Worm (Caenorhabditis elegans): Measurements from ENCODE around the gene fbxa-31.

fbxa-31 gene

ce11 chrIII:1226256-1226655 lies 45.0 kb downstream of the fbxa-31 start:
- TF ChIP-seq mab-5 (tag; optimal IDR thresholded peaks at IDR 0.05) = no peak
- TF ChIP-seq lsy-2 (tag; optimal IDR thresholded peaks at IDR 0.05) = peak; percentile 20
- TF ChIP-seq unc-120 (tag; optimal IDR thresholded peaks at IDR 0.05; ENCODE audit: poor library complexity, severe bottlenecking) = no peak
- TF ChIP-seq sptf-1 (tag; optimal IDR thresholded peaks at IDR 0.05) = peak; percentile 16
- no peak for TF ChIP-seq mep-1 (tag; optimal IDR thresholded peaks at IDR 0.05)
- TF ChIP-seq pha-4 (tag; optimal IDR thresholded peaks at IDR 0.05) = peak; percentile 98

- TF ChIP-seq nhr-237 (tag; optimal IDR thresholded peaks at IDR 0.05) = no peak
- no peak for TF ChIP-seq elt-3 (tag; optimal IDR thresholded peaks at IDR 0.05)
- TF ChIP-seq bed-3 (GFP tag; optimal IDR thresholded peaks at IDR 0.05) = no peak
- no peak for TF ChIP-seq nhr-2 (tag; optimal IDR thresholded peaks at IDR 0.05)
- TF ChIP-seq mep-1 (tag; optimal IDR thresholded peaks at IDR 0.05) = no peak
- TF ChIP-seq lin-32 (GFP tag; optimal IDR thresholded peaks at IDR 0.05) = no peak
- TF ChIP-seq M03D4.4 (tag; optimal IDR thresholded peaks at IDR 0.05) = no peak
- TF ChIP-seq drap-1 (GFP tag; optimal IDR thresholded peaks at IDR 0.05) = no peak
- TF ChIP-seq unc-120 (tag; optimal IDR thresholded peaks at IDR 0.05; ENCODE audit: poor library complexity, severe bottlenecking) = peak; percentile 24
- TF ChIP-seq ces-1 (GFP tag; optimal IDR thresholded peaks at IDR 0.05) = peak; percentile 84
Measured at ce11 chrIII:1225595-1225994, 45.6 kb downstream of the fbxa-31 start.

- TF ChIP-seq blmp-1 (tag; optimal IDR thresholded peaks at IDR 0.05) (no peak), drap-1 (GFP tag; optimal IDR thresholded peaks at IDR 0.05) (no peak), ces-1 (GFP tag; optimal IDR thresholded peaks at IDR 0.05) (no peak), elt-1 (tag; optimal IDR thresholded peaks at IDR 0.05; ENCODE audit: borderline replicate concordance, insufficient read depth) (no peak), lin-32 (GFP tag; optimal IDR thresholded peaks at IDR 0.05) (no peak), hlh-1 (tag; optimal IDR thresholded peaks at IDR 0.05) (no peak)
Measured at ce11 chrIII:1225116-1225515, 46.1 kb downstream of the fbxa-31 start.

ce11 chrIII:1223319-1224093 lies 47.7 kb downstream of the fbxa-31 start:
- TF ChIP-seq nhr-237 (tag; optimal IDR thresholded peaks at IDR 0.05) (peak; percentile 4), hlh-1 (tag; optimal IDR thresholded peaks at IDR 0.05) (peak; percentile 55), lin-13 (tag; optimal IDR thresholded peaks at IDR 0.05) (peak; percentile 0), unc-120 (tag; optimal IDR thresholded peaks at IDR 0.05; ENCODE audit: poor library complexity, severe bottlenecking) (peak; percentile 26), ham-2 (GFP tag; optimal IDR thresholded peaks at IDR 0.05) (no peak)

ce11 chrIII:1221995-1222394 lies 49.2 kb downstream of the fbxa-31 start:
- TF ChIP-seq nhr-28 (tag; optimal IDR thresholded peaks at IDR 0.05) = no peak
- TF ChIP-seq elt-1 (tag; optimal IDR thresholded peaks at IDR 0.05; ENCODE audit: borderline replicate concordance, insufficient read depth) = no peak
- no peak for TF ChIP-seq ceh-83 (GFP tag; optimal IDR thresholded peaks at IDR 0.05)
- TF ChIP-seq sptf-1 (tag; optimal IDR thresholded peaks at IDR 0.05) = no peak
- TF ChIP-seq sem-2 (GFP tag; optimal IDR thresholded peaks at IDR 0.05) = no peak
- no peak for TF ChIP-seq nhr-12 (tag; optimal IDR thresholded peaks at IDR 0.05)
- no peak for TF ChIP-seq mep-1 (tag; optimal IDR thresholded peaks at IDR 0.05)
- no peak for TF ChIP-seq tbx-8 (GFP tag; optimal IDR thresholded peaks at IDR 0.05)
- TF ChIP-seq mab-5 (tag; optimal IDR thresholded peaks at IDR 0.05) = no peak
- TF ChIP-seq hlh-1 (tag; optimal IDR thresholded peaks at IDR 0.05) = no peak
- no peak for TF ChIP-seq mls-2 (tag; optimal IDR thresholded peaks at IDR 0.05)
- TF ChIP-seq ceh-43 (GFP tag; optimal IDR thresholded peaks at IDR 0.05) = no peak
- no peak for TF ChIP-seq zip-8 (tag; optimal IDR thresholded peaks at IDR 0.05)
- no peak for TF ChIP-seq nhr-76 (tag; optimal IDR thresholded peaks at IDR 0.05)
- no peak for TF ChIP-seq blmp-1 (tag; optimal IDR thresholded peaks at IDR 0.05)
- no peak for TF ChIP-seq unc-39 (tag; optimal IDR thresholded peaks at IDR 0.05)

- TF ChIP-seq ztf-11 (tag; optimal IDR thresholded peaks at IDR 0.05) (no peak), lin-32 (GFP tag; optimal IDR thresholded peaks at IDR 0.05) (no peak), zip-8 (tag; optimal IDR thresholded peaks at IDR 0.05) (no peak), elt-1 (tag; optimal IDR thresholded peaks at IDR 0.05; ENCODE audit: borderline replicate concordance, insufficient read depth) (no peak), unc-39 (tag; optimal IDR thresholded peaks at IDR 0.05) (no peak)
Measured at ce11 chrIII:1220012-1220411, 51.2 kb downstream of the fbxa-31 start.
